Fruit fly (Drosophila melanogaster): ENCODE results near the gene Nrd1.

DNA sequence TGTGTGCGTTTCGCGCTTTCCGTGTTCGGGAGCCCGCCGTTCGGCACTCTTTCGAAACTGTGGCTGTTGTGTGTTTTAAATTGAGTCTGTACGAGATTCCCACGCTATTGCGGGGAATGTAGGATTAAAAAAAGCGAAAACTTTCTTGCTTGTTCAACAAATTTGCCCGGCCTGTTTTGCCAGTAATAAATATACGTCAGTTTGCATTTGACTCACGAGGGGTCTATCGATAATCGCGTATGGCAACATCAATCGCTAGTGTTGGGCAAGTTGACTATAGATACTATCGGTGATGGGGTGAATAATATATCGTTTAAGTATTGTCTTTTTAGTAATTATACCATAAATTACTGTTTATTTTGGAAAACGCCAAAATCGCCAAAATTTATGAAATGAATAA lies 36.5 kb upstream of the Nrd1 start, which contains the start of gene Upf1:
- no peak for TF ChIP-seq Hr78 (GFP tag; optimal IDR thresholded peaks at IDR 0.05)
- TF ChIP-seq N (GFP tag; optimal IDR thresholded peaks at IDR 0.05), result no peak
- no peak for TF ChIP-seq OdsH (GFP tag; optimal IDR thresholded peaks at IDR 0.05)
- TF ChIP-seq psq (GFP tag; optimal IDR thresholded peaks at IDR 0.05), result no peak
- TF ChIP-seq pan (optimal IDR thresholded peaks at IDR 0.05), result no peak
- no peak for TF ChIP-seq lola (GFP tag; optimal IDR thresholded peaks at IDR 0.05)
- TF ChIP-seq GATAd (GFP tag; optimal IDR thresholded peaks at IDR 0.05), result no peak

All from whole organism, wandering third instar larva.